Worm (Caenorhabditis elegans) whole organism, L1 larva: ENCODE data around the gene C08B11.9.

ENCODE experiments used
- dpl-1 ChIP-seq, 3 experiments: fragments of 150-350 bp in 2 of 3; sonication (generic microtip) in 1 of 3; optimal IDR thresholded peaks; 2 replicates each; lab custom pipeline; 2014 to 2017; ENCODE audit warnings: missing biosample characterization in 3 of 3, missing genetic modification characterization in 3 of 3, missing genetic modification reagents in 3 of 3
- dsc-1 ChIP-seq: sonication (generic microtip); optimal IDR thresholded peaks from 2 replicates; lab custom pipeline; 2016; ENCODE audit warnings: mild to moderate bottlenecking, missing genetic modification characterization, missing compliant biosample characterization
- skn-1 ChIP-seq: fragments of 150-350 bp; optimal IDR thresholded peaks from 2 replicates; lab custom pipeline; 2014; ENCODE audit warnings: missing biosample characterization, missing genetic modification characterization
- sptf-1 ChIP-seq: fragments of 150-350 bp; optimal IDR thresholded peaks from 2 replicates; lab custom pipeline; 2014; ENCODE audit warnings: missing biosample characterization, missing genetic modification characterization

DNA sequence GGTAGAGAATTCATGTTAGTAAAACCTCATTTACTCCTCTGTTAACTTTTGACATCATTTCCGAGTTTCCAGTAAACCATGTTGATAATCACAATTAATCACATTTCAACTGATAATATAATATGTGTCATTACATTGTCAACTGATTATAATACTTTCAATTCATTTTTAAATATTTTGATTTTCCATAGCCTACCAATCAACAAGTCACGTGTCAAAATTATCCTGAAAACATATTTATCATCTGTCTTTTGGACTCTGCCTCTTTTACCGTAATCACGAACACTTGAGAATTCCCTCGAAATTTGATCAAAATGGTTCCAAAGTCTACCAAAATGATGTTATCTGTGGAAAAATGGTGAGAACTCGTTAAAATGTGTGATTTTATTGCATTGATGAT lies 36.1 kb upstream of the C08B11.9 start:
- TF ChIP-seq sptf-1 (tag; lab: Kevin White, UChicago) (no peak), dsc-1 (tag; lab: Kevin White, UChicago) (no peak), dpl-1 (GFP tag; optimal IDR thresholded peaks at IDR 0.05; lab: Kevin White, UChicago) (no peak), skn-1 (tag; lab: Kevin White, UChicago) (no peak)
